Worm (Caenorhabditis elegans): ENCODE measurements around the gene nlp-35.

The nlp-35 gene

DNA sequence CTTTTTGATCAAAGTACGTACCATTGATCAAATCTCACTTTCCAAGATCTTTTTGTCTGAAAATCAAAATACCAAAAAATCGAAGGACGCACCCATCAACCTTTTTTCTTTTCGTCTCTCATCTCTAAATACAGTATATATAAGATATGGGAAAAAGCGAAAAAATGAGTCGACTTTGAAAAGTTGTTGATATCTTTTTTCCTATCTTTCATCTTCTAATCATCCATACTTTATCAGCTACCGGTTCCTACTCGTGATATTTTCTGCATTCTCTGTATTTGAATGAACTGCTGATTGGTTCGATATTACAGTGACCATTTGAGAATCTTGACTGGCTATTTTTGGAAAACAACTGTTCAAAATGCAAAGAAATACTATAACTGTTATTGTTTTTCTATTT is 1.9 kb downstream of the nlp-35 start, which contains the start of gene C33A12.19:
Gene C33A12.19, plus strand, starts transcription at position 169 of the 400 bp plus-strand sequence.
- TF ChIP-seq ref-1 (GFP tag; conservative IDR thresholded peaks at IDR 0.05) (no peak), ztf-23 (GFP tag; IDR thresholded peaks at IDR 0.05) (no peak), T22C8.4 (GFP tag; IDR thresholded peaks at IDR 0.05) (no peak), med-1 (GFP tag; optimal IDR thresholded peaks at IDR 0.05; ENCODE audit: insufficient read depth) (no peak), flt-1 (GFP tag; IDR thresholded peaks at IDR 0.05) (no peak), klf-2 (GFP tag; conservative IDR thresholded peaks at IDR 0.05) (no peak), cog-1 (tag; optimal IDR thresholded peaks at IDR 0.05) (no peak), ztf-29 (GFP tag; IDR thresholded peaks at IDR 0.05) (no peak), tab-1 (GFP tag; IDR thresholded peaks at IDR 0.05) (no peak)

DNA sequence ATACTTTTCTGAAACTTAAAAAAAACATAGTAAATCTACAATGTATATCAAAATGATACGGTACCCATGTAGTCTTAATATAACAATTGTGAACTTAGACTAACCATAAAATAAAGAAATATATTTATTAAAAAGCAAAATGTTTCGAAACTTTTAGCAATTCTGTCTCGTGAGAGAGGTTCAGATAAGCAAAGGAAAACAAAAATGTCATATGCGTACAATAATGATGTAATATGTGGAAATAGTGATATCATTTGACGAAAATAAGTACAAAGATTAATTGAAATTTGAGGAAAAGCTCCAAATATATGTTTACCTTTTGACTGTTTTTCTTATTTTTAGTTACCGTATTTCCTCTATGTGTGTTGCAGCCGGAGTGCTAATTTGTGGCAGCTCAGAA is 4.6 kb downstream of the nlp-35 start:
- TF ChIP-seq ztf-29 (GFP tag; IDR thresholded peaks at IDR 0.05) (no peak), tab-1 (GFP tag; IDR thresholded peaks at IDR 0.05) (no peak)

ce11 chrIV:9513360-9513777 is 5.4 kb downstream of the nlp-35 start:
- TF ChIP-seq ztf-29 (GFP tag; IDR thresholded peaks at IDR 0.05) (no peak), tab-1 (GFP tag; IDR thresholded peaks at IDR 0.05) (no peak), med-1 (GFP tag; optimal IDR thresholded peaks at IDR 0.05; ENCODE audit: insufficient read depth) (no peak), flt-1 (GFP tag; IDR thresholded peaks at IDR 0.05) (no peak), klf-2 (GFP tag; conservative IDR thresholded peaks at IDR 0.05) (no peak), ztf-23 (GFP tag; IDR thresholded peaks at IDR 0.05) (no peak), cog-1 (tag; optimal IDR thresholded peaks at IDR 0.05) (no peak), ref-1 (GFP tag; conservative IDR thresholded peaks at IDR 0.05) (no peak), T22C8.4 (GFP tag; IDR thresholded peaks at IDR 0.05) (no peak)

DNA sequence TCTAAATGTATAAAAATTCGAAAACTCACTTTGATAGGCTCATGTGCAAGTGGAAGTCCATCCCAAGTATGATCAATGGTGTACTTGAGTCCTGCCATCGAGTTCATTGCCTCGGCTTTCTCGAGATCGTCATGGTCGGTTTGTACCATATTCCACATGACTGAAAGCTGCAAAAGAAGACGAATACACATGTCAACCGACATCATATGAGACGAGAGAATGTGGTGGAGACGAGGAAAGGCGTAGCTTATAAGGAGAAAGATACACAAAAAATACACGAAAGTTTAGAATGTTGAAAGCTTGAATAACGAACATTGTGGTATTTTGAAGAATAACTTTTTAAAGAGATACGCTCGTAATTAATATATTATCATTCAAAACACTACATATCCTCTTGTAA is 5.9 kb downstream of the nlp-35 start, which contains the start of gene C33A12.3:
Gene C33A12.3, minus strand, starts transcription at position 167 of the 400 bp plus-strand sequence.
- TF ChIP-seq med-1 (GFP tag; optimal IDR thresholded peaks at IDR 0.05; ENCODE audit: insufficient read depth): no peak
- TF ChIP-seq cog-1 (tag; optimal IDR thresholded peaks at IDR 0.05): no peak
- TF ChIP-seq ref-1 (GFP tag; conservative IDR thresholded peaks at IDR 0.05): no peak
- TF ChIP-seq klf-2 (GFP tag; conservative IDR thresholded peaks at IDR 0.05): no peak
- no peak for TF ChIP-seq flt-1 (GFP tag; IDR thresholded peaks at IDR 0.05)
- TF ChIP-seq ztf-23 (GFP tag; IDR thresholded peaks at IDR 0.05): no peak
- TF ChIP-seq ztf-29 (GFP tag; IDR thresholded peaks at IDR 0.05): no peak
- no peak for TF ChIP-seq T22C8.4 (GFP tag; IDR thresholded peaks at IDR 0.05)
- TF ChIP-seq tab-1 (GFP tag; IDR thresholded peaks at IDR 0.05): no peak

DNA sequence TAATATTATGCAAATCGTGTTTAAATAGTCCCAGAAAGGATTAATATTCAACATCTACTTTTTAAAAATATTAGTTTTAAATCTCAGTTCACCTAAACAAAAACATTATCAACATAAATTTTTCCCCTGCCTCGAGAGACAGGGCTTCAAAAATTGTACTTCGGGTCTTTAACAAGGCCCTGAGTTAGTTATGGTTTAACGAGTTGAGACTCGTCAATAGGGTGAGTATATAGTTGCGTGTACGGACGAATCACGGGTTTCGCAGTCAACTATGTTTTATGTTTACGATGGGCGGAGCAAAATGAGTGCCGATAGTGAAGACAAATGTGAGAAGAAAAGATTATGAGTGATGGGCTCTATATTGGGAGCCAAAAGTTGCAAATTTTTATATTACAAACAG is 7.1 kb downstream of the nlp-35 start:
- no peak for TF ChIP-seq tab-1 (GFP tag; IDR thresholded peaks at IDR 0.05)
- TF ChIP-seq flt-1 (GFP tag; IDR thresholded peaks at IDR 0.05): no peak
- no peak for TF ChIP-seq ztf-23 (GFP tag; IDR thresholded peaks at IDR 0.05)
- TF ChIP-seq ref-1 (GFP tag; conservative IDR thresholded peaks at IDR 0.05): no peak
- no peak for TF ChIP-seq klf-2 (GFP tag; conservative IDR thresholded peaks at IDR 0.05)
- no peak for TF ChIP-seq cog-1 (tag; optimal IDR thresholded peaks at IDR 0.05)
- TF ChIP-seq med-1 (GFP tag; optimal IDR thresholded peaks at IDR 0.05; ENCODE audit: insufficient read depth): no peak
- TF ChIP-seq ztf-29 (GFP tag; IDR thresholded peaks at IDR 0.05): no peak
- no peak for TF ChIP-seq T22C8.4 (GFP tag; IDR thresholded peaks at IDR 0.05)

DNA sequence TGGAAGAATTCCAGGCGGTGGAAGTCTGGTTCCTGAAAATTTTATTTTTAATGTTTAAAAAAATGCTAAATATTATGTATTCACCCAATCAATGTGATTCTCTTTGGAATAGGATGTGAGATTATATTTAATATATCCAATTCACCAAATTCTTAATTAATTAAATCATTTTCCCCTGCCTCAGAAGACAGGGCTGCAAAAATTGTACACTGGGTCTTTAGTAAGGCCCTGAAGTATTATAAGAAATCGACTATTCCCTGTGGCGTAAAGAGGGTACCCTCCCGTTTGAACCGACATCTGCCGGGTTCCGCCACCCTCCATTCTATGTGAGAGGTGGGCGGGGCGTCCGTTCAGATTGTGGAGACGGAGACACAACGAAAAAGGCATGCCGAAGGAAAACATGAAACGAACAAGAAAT is 7.5 kb downstream of the nlp-35 start:
- no peak for TF ChIP-seq klf-2 (GFP tag; conservative IDR thresholded peaks at IDR 0.05)
- TF ChIP-seq ztf-29 (GFP tag; IDR thresholded peaks at IDR 0.05): no peak
- no peak for TF ChIP-seq ref-1 (GFP tag; conservative IDR thresholded peaks at IDR 0.05)
- no peak for TF ChIP-seq cog-1 (tag; optimal IDR thresholded peaks at IDR 0.05)
- no peak for TF ChIP-seq T22C8.4 (GFP tag; IDR thresholded peaks at IDR 0.05)
- TF ChIP-seq tab-1 (GFP tag; IDR thresholded peaks at IDR 0.05): no peak
- TF ChIP-seq flt-1 (GFP tag; IDR thresholded peaks at IDR 0.05): no peak
- TF ChIP-seq ztf-23 (GFP tag; IDR thresholded peaks at IDR 0.05): no peak
- TF ChIP-seq med-1 (GFP tag; optimal IDR thresholded peaks at IDR 0.05; ENCODE audit: insufficient read depth): no peak

DNA sequence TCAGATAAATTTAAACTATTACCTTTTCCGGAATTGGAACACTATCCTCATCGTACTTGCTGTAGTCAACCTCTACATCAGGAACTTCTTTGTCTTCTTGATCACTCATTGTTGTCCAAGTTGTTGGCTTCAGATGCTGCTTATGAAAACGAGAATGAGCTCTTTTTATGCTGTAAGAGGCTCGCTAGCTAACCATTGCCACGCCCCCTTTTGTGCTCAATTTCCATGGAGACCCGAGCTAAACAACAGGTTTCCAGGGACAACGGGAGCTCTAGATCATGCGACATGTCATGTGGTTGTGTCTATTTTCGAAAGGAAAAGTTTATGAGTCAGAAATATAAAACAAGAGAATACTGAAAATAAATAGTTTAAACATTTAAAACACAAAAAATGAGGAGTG is 8.3 kb downstream of the nlp-35 start, which contains the start of gene C33A12.4:
Gene C33A12.4, minus strand, starts transcription at position 131 of the 400 bp plus-strand sequence.
- no peak for TF ChIP-seq klf-2 (GFP tag; conservative IDR thresholded peaks at IDR 0.05)
- TF ChIP-seq med-1 (GFP tag; optimal IDR thresholded peaks at IDR 0.05; ENCODE audit: insufficient read depth): no peak
- TF ChIP-seq flt-1 (GFP tag; IDR thresholded peaks at IDR 0.05): no peak
- no peak for TF ChIP-seq ref-1 (GFP tag; conservative IDR thresholded peaks at IDR 0.05)

DNA sequence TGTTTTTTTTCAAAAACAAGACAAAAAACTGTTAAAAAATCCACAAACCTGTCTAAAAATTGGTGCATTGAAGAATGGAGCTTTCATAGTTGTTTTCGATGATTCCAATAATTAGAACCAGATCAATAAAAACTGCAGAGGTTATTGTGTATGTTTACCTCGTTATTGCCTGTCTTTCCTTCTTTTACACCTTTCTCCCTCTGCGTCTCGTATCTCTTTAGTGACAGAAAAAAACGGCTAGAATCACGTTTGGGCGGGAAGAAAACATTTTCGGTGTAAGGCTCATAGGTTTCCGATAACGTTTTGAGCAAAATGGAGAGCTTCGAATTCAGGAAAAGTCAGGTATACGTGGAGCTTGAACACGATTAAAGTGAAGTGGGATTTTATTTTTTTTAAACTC is 10.1 kb downstream of the nlp-35 start, which contains the start of gene ethe-1:
Gene ethe-1, minus strand, starts transcription at position 150 of the 400 bp plus-strand sequence.
- TF ChIP-seq ztf-23 (GFP tag; IDR thresholded peaks at IDR 0.05) (no peak), ref-1 (GFP tag; conservative IDR thresholded peaks at IDR 0.05) (no peak), flt-1 (GFP tag; IDR thresholded peaks at IDR 0.05) (no peak), T22C8.4 (GFP tag; IDR thresholded peaks at IDR 0.05) (no peak), med-1 (GFP tag; optimal IDR thresholded peaks at IDR 0.05; ENCODE audit: insufficient read depth) (no peak), tab-1 (GFP tag; IDR thresholded peaks at IDR 0.05) (no peak)

ce11 chrIV:9506251-9506650 is 12.5 kb downstream of the nlp-35 start, which contains the start of gene ttr-9:
Gene ttr-9, minus strand, starts transcription at chrIV:9506351.
- TF ChIP-seq flt-1 (GFP tag; IDR thresholded peaks at IDR 0.05) (no peak), ref-1 (GFP tag; conservative IDR thresholded peaks at IDR 0.05) (no peak), ztf-29 (GFP tag; IDR thresholded peaks at IDR 0.05) (no peak), cog-1 (tag; optimal IDR thresholded peaks at IDR 0.05) (no peak), tab-1 (GFP tag; IDR thresholded peaks at IDR 0.05) (no peak), med-1 (GFP tag; optimal IDR thresholded peaks at IDR 0.05; ENCODE audit: insufficient read depth) (no peak), klf-2 (GFP tag; conservative IDR thresholded peaks at IDR 0.05) (no peak)

ce11 chrIV:9500100-9500499 is 18.6 kb downstream of the nlp-35 start, which contains the start of gene ugt-21:
Gene ugt-21, plus strand, starts transcription at chrIV:9500311.
- TF ChIP-seq tab-1 (GFP tag; IDR thresholded peaks at IDR 0.05): no peak
- no peak for TF ChIP-seq ztf-29 (GFP tag; IDR thresholded peaks at IDR 0.05)
- TF ChIP-seq ref-1 (GFP tag; conservative IDR thresholded peaks at IDR 0.05): no peak
- no peak for TF ChIP-seq klf-2 (GFP tag; conservative IDR thresholded peaks at IDR 0.05)
- TF ChIP-seq med-1 (GFP tag; optimal IDR thresholded peaks at IDR 0.05; ENCODE audit: insufficient read depth): no peak
- TF ChIP-seq flt-1 (GFP tag; IDR thresholded peaks at IDR 0.05): no peak
- no peak for TF ChIP-seq T22C8.4 (GFP tag; IDR thresholded peaks at IDR 0.05)
- TF ChIP-seq cog-1 (tag; optimal IDR thresholded peaks at IDR 0.05): no peak
- no peak for TF ChIP-seq ztf-23 (GFP tag; IDR thresholded peaks at IDR 0.05)

All from whole organism, midembryonic.